Fruit fly (Drosophila melanogaster) whole organism, larva: Measurements from ENCODE around the gene CG4565.

ENCODE experiments used
- noc ChIP-seq: fragments of 200-800 bp; sonication (Bioruptor generic); optimal IDR thresholded peaks from 3 replicates; lab custom pipeline; 2019; ENCODE audit warnings: missing biosample characterization, mild to moderate bottlenecking, missing genetic modification characterization, moderate library complexity

The CG4565 gene

dm6 chr3R:10863446-10863819, 10.9 kb downstream of the CG4565 start:
- TF ChIP-seq noc = no peak

DNA sequence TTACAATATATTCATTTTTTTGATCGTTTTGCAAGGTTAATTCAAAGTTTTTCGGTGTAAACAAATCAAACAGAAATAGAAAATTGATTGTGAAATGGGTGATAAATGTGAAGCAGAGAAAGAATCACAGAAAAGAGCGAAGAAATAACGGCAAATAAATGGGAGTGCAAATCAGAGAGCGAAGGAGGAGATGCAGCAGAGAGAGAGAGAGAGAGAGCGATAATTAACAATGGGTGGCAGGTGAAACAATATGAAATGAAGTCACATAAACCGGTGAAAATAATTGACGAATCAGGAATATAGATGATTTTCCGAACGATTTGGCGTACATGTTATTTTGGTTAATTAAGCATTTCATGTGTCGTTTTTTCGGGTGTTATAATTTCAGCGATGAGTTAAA, 11.4 kb downstream of the CG4565 start:
- TF ChIP-seq noc = no peak

- peak; percentile 92 for TF ChIP-seq noc
These were observed 16.0 kb downstream of the CG4565 start, which contains the start of the genes SelR and Tsp86D for dm6 chr3R:10868427-10868962. Gene SelR, minus strand, starts transcription at chr3R:10868642. Gene Tsp86D, plus strand, starts transcription at chr3R:10868708.

dm6 chr3R:10870561-10870960, 18.0 kb downstream of the CG4565 start:
- peak; percentile 81 for TF ChIP-seq noc

- TF ChIP-seq noc = peak; percentile 46
These were observed 19.7 kb downstream of the CG4565 start, which contains the start of gene Fdh for dm6 chr3R:10872148-10872783. Gene Fdh, minus strand, starts transcription at chr3R:10872381.

dm6 chr3R:10872820-10873219, 20.3 kb downstream of the CG4565 start, which contains the start of gene CG4596:
Gene CG4596, plus strand, starts transcription at chr3R:10873038.
- no peak for TF ChIP-seq noc

- peak; percentile 93 for TF ChIP-seq noc
These were observed 23.3 kb downstream of the CG4565 start, which contains the start of gene Sodh2 for dm6 chr3R:10875515-10876434. Gene Sodh2, plus strand, starts transcription at chr3R:10876384.

- peak; percentile 47 for TF ChIP-seq noc
These were observed 25.3 kb downstream of the CG4565 start for dm6 chr3R:10877808-10878207.

- TF ChIP-seq noc = no peak
These were observed 26.1 kb downstream of the CG4565 start for dm6 chr3R:10878628-10879027.

dm6 chr3R:10879219-10879618, 26.7 kb downstream of the CG4565 start, which contains the start of gene CG14695:
Gene CG14695, minus strand, starts transcription at chr3R:10879319.
- no peak for TF ChIP-seq noc

DNA sequence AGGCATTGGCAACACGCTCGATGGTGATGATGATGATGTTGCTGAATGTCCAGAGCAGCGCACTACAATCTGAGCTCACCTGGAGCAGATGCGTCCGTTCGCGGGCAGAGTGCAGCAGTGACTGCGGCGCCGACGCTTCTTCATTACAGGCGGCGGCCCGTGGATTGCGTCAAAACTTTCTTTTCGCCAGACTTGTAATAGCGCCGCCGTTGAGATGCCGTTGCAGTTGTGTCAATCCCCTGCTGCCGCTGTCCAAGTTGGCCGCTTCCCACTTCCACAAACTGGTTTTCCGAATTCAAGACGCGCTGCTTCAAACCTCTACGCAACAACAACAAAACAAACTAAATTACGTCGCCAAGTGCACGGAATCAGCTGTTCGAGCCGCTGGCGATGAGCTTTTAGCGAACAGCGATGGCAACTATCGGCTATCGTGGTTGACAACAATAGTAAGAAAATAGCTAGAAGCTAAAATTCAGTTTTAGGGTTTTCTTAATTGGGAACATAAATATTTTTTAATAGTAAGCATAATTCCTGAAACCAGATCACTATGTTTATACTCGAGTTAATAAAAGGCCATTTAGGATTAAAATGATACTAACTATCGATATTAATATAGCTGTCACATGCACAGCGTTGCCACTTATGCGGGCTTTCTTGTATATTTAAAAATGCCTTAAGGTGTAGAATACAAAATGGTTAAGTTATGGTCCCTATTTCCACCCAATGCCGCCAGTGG, 29.5 kb downstream of the CG4565 start, which contains the start of gene Tpc1:
Tpc1 (minus strand) TSS at position 365 of the 736 bp plus-strand sequence.
- TF ChIP-seq noc = no peak

- TF ChIP-seq noc = no peak
These were observed 31.6 kb downstream of the CG4565 start for dm6 chr3R:10884031-10884677.

- TF ChIP-seq noc = no peak
These were observed 32.3 kb downstream of the CG4565 start, which contains the start of gene CG14696 for dm6 chr3R:10884678-10885421. Gene CG14696, minus strand, starts transcription at chr3R:10885001.

- no peak for TF ChIP-seq noc
These were observed 33.0 kb downstream of the CG4565 start, which contains the start of gene Leash for dm6 chr3R:10885422-10886081. Gene Leash, plus strand, starts transcription at chr3R:10885540.
